Worm (Caenorhabditis elegans) whole organism, L1 larva: Measurements from ENCODE around the gene F01E11.3.

Experiments used
- C34B4.2 ChIP-seq: sonication (generic microtip); optimal IDR thresholded peaks from 2 replicates; lab custom pipeline; 2017; ENCODE audit warnings: mild to moderate bottlenecking, missing genetic modification characterization, missing compliant biosample characterization
- Y116A8C.19 ChIP-seq: sonication (generic microtip); optimal IDR thresholded peaks from 2 replicates; lab custom pipeline; 2016; ENCODE audit warnings: missing compliant biosample characterization, missing genetic modification characterization, borderline replicate concordance
- alr-1 ChIP-seq: fragments of 200-800 bp; sonication (Bioruptor generic); optimal IDR thresholded peaks from 2 replicates; lab custom pipeline; 2018; ENCODE audit warnings: borderline replicate concordance, mild to moderate bottlenecking, missing genetic modification characterization, missing compliant biosample characterization
- ama-1 ChIP-seq: fragments of 150-350 bp; optimal IDR thresholded peaks from 2 replicates; lab custom pipeline; 2014
- blmp-1 ChIP-seq: fragments of 150-350 bp; optimal IDR thresholded peaks from 2 replicates; lab custom pipeline; 2014; ENCODE audit warnings: missing biosample characterization, missing genetic modification characterization
- ceh-82 ChIP-seq, 3 experiments: fragments of 150-350 bp in 1 of 3; sonication (generic microtip) in 2 of 3; optimal IDR thresholded peaks; 2 replicates each; lab custom pipeline; 2014 to 2017; ENCODE audit warnings: missing biosample characterization in 3 of 3, missing genetic modification characterization in 3 of 3
- ceh-90 ChIP-seq: sonication (generic microtip); optimal IDR thresholded peaks from 2 replicates; lab custom pipeline; 2016; ENCODE audit warnings: missing genetic modification characterization, missing compliant biosample characterization
- dpl-1 ChIP-seq, 3 experiments: fragments of 150-350 bp in 2 of 3; sonication (generic microtip) in 1 of 3; optimal IDR thresholded peaks; 2 replicates each; lab custom pipeline; 2014 to 2017; ENCODE audit warnings: missing biosample characterization in 3 of 3, missing genetic modification characterization in 3 of 3, missing genetic modification reagents in 3 of 3
- elt-2 ChIP-seq: sonication (generic microtip); optimal IDR thresholded peaks from 2 replicates; lab custom pipeline; 2016; ENCODE audit warnings: missing genetic modification characterization, mild to moderate bottlenecking, inconsistent platforms, missing compliant biosample characterization, missing genetic modification reagents
- ets-5 ChIP-seq: fragments of 200-800 bp; sonication (Bioruptor generic); IDR thresholded peaks from 2 replicates; pipeline ENCODE4 v1.3.6; 2022; ENCODE audit warnings: missing genetic modification characterization, missing compliant biosample characterization
- fos-1 ChIP-seq: fragments of 150-350 bp; optimal IDR thresholded peaks from 2 replicates; lab custom pipeline; 2014; ENCODE audit warnings: missing biosample characterization, missing genetic modification characterization
- hlh-4 ChIP-seq: sonication (generic microtip); optimal IDR thresholded peaks from 2 replicates; lab custom pipeline; 2016; ENCODE audit warnings: mild to moderate bottlenecking, missing genetic modification characterization, missing compliant biosample characterization
- irx-1 ChIP-seq: sonication (generic microtip); optimal IDR thresholded peaks from 2 replicates; lab custom pipeline; 2016; ENCODE audit warnings: missing genetic modification characterization, missing compliant biosample characterization
- jun-1 ChIP-seq: fragments of 150-350 bp; optimal IDR thresholded peaks from 2 replicates; lab custom pipeline; 2014; ENCODE audit warnings: missing biosample characterization, missing genetic modification reagents, missing genetic modification characterization
- lin-13 ChIP-seq: fragments of 150-350 bp; optimal IDR thresholded peaks from 2 replicates; lab custom pipeline; 2014; ENCODE audit warnings: missing biosample characterization, missing genetic modification reagents, missing genetic modification characterization
- lin-14 ChIP-seq: fragments of 200-800 bp; sonication (Bioruptor generic); optimal IDR thresholded peaks from 2 replicates; lab custom pipeline; 2018; ENCODE audit warnings: mild to moderate bottlenecking, missing genetic modification characterization, moderate library complexity, missing compliant biosample characterization
- lin-35 ChIP-seq, 2 experiments: fragments of 150-350 bp; optimal IDR thresholded peaks; 2 replicates each; lab custom pipeline; 2014; ENCODE audit warnings: missing biosample characterization in 2 of 2, missing genetic modification characterization in 2 of 2, missing genetic modification reagents in 2 of 2
- lir-3 ChIP-seq: sonication (generic microtip); optimal IDR thresholded peaks from 2 replicates; lab custom pipeline; 2016; ENCODE audit warnings: mild to moderate bottlenecking, missing genetic modification characterization, moderate library complexity, missing compliant biosample characterization; ENCODE audit not compliant: poor library complexity
- mdl-1 ChIP-seq, 2 experiments: fragments of 150-350 bp; optimal IDR thresholded peaks; 2 replicates each; lab custom pipeline; 2014 to 2017; ENCODE audit warnings: missing biosample characterization in 2 of 2, missing genetic modification characterization in 2 of 2, inconsistent platforms in 1 of 2
- mep-1 ChIP-seq: fragments of 150-350 bp; optimal IDR thresholded peaks from 2 replicates; lab custom pipeline; 2014; ENCODE audit warnings: missing biosample characterization, missing genetic modification characterization
- nhr-19 ChIP-seq: fragments of 200-800 bp; sonication (Bioruptor generic); conservative IDR thresholded peaks from 2 replicates; pipeline ENCODE4 v1.3.6; 2022; ENCODE audit warnings: missing genetic modification characterization, missing compliant biosample characterization
- nhr-20 ChIP-seq: sonication (generic microtip); optimal IDR thresholded peaks from 2 replicates; lab custom pipeline; 2016; ENCODE audit warnings: mild to moderate bottlenecking, missing genetic modification characterization, missing compliant biosample characterization
- nhr-28 ChIP-seq: fragments of 150-350 bp; optimal IDR thresholded peaks from 2 replicates; lab custom pipeline; 2014; ENCODE audit warnings: missing biosample characterization, missing genetic modification characterization
- nhr-76 ChIP-seq: sonication (generic microtip); optimal IDR thresholded peaks from 2 replicates; lab custom pipeline; 2017; ENCODE audit warnings: missing biosample characterization, missing genetic modification characterization
- pqm-1 ChIP-seq: sonication (generic microtip); optimal IDR thresholded peaks from 3 replicates; lab custom pipeline; 2017; ENCODE audit warnings: missing biosample characterization, missing genetic modification characterization
- rnt-1 ChIP-seq: sonication (generic microtip); optimal IDR thresholded peaks from 2 replicates; lab custom pipeline; 2016; ENCODE audit warnings: mild to moderate bottlenecking, missing genetic modification characterization, moderate library complexity, missing compliant biosample characterization
- skn-1 ChIP-seq: fragments of 150-350 bp; optimal IDR thresholded peaks from 2 replicates; lab custom pipeline; 2014; ENCODE audit warnings: missing biosample characterization, missing genetic modification characterization
- snu-23 ChIP-seq: sonication (generic microtip); optimal IDR thresholded peaks from 2 replicates; lab custom pipeline; 2016; ENCODE audit warnings: missing genetic modification characterization, missing compliant biosample characterization
- sox-4 ChIP-seq: sonication (generic microtip); optimal IDR thresholded peaks from 2 replicates; lab custom pipeline; 2016; ENCODE audit warnings: missing genetic modification characterization, missing compliant biosample characterization
- sptf-1 ChIP-seq: fragments of 150-350 bp; optimal IDR thresholded peaks from 2 replicates; lab custom pipeline; 2014; ENCODE audit warnings: missing biosample characterization, missing genetic modification characterization
- swsn-7 ChIP-seq: sonication (generic microtip); optimal IDR thresholded peaks from 2 replicates; lab custom pipeline; 2016; ENCODE audit warnings: missing genetic modification characterization, missing compliant biosample characterization
- tlp-1 ChIP-seq: fragments of 150-350 bp; optimal IDR thresholded peaks from 2 replicates; lab custom pipeline; 2014; ENCODE audit warnings: missing biosample characterization, missing genetic modification characterization
- unc-86 ChIP-seq: sonication (generic microtip); optimal IDR thresholded peaks from 2 replicates; lab custom pipeline; 2016; ENCODE audit warnings: missing genetic modification characterization, missing compliant biosample characterization
- vab-15 ChIP-seq: sonication (generic microtip); optimal IDR thresholded peaks from 2 replicates; lab custom pipeline; 2017; ENCODE audit warnings: missing genotype, mild to moderate bottlenecking, missing genetic modification characterization, missing compliant biosample characterization
- zip-4 ChIP-seq: fragments of 200-800 bp; sonication (Bioruptor generic); optimal IDR thresholded peaks from 2 replicates; lab custom pipeline; 2018; ENCODE audit warnings: mild to moderate bottlenecking, missing genetic modification characterization, moderate library complexity, missing compliant biosample characterization
- ztf-11 ChIP-seq, 2 experiments: sonication (generic microtip); optimal IDR thresholded peaks; 2 replicates each; lab custom pipeline; 2016 to 2017; ENCODE audit warnings: missing genetic modification characterization in 2 of 2, missing biosample characterization in 1 of 2, missing compliant biosample characterization in 1 of 2
- ztf-4 ChIP-seq: fragments of 150-350 bp; optimal IDR thresholded peaks from 2 replicates; lab custom pipeline; 2014; ENCODE audit warnings: missing biosample characterization, missing genetic modification characterization

F01E11.3 gene

ce11 chrX:6967057-6967456, at the start of gene F01E11.3:
Gene F01E11.3, plus strand, starts transcription at chrX:6967357.
- TF ChIP-seq skn-1 (tag; lab: Kevin White, UChicago) = no peak
- no peak for TF ChIP-seq sox-4 (tag; lab: Kevin White, UChicago)
- TF ChIP-seq irx-1 (tag; lab: Kevin White, UChicago) = no peak
- no peak for TF ChIP-seq mep-1 (tag; lab: Kevin White, UChicago)
- TF ChIP-seq nhr-19 (GFP tag; lab: Robert Waterston, UW) = no peak
- no peak for TF ChIP-seq lin-13 (GFP tag; lab: Kevin White, UChicago)
- no peak for TF ChIP-seq hlh-4 (tag; lab: Kevin White, UChicago)
- TF ChIP-seq pqm-1 (tag; lab: Kevin White, UChicago) = no peak
- TF ChIP-seq swsn-7 (tag; lab: Kevin White, UChicago) = no peak
- no peak for TF ChIP-seq blmp-1 (tag; lab: Kevin White, UChicago)
- TF ChIP-seq tlp-1 (tag; lab: Kevin White, UChicago) = no peak
- TF ChIP-seq C34B4.2 (tag; lab: Kevin White, UChicago) = no peak
- no peak for TF ChIP-seq dpl-1 (GFP tag; optimal IDR thresholded peaks at IDR 0.05; lab: Kevin White, UChicago)
- TF ChIP-seq ama-1 (lab: Kevin White, UChicago) = no peak
- TF ChIP-seq nhr-28 (tag; lab: Kevin White, UChicago) = no peak

ce11 chrX:6920132-6920531, 47.0 kb upstream of the F01E11.3 start:
- TF ChIP-seq ceh-90 (tag; lab: Kevin White, UChicago) = no peak
- peak; percentile 63 for TF ChIP-seq elt-2 (tag; lab: Kevin White, UChicago)
- TF ChIP-seq, all 84 proteins: peak for 1

- TF ChIP-seq elt-2 (tag; lab: Kevin White, UChicago) (peak; percentile 81), rnt-1 (no peak), lin-14 (GFP tag; lab: Kevin White, UChicago) (peak; percentile 33), jun-1 (peak; percentile 20), alr-1 (tag; lab: Kevin White, UChicago) (no peak), nhr-28 (tag; lab: Kevin White, UChicago) (no peak), blmp-1 (tag; lab: Kevin White, UChicago) (no peak), ztf-11 (tag; optimal IDR thresholded peaks at IDR 0.05; lab: Kevin White, UChicago) (no peak), lin-35 (GFP tag; optimal IDR thresholded peaks at IDR 0.05; lab: Kevin White, UChicago) (peak in 1 of 2 experiments; percentile 14), nhr-76 (no peak), vab-15 (no peak), mdl-1 (tag; optimal IDR thresholded peaks at IDR 0.05; lab: Kevin White, UChicago) (no peak), ceh-82 (tag; optimal IDR thresholded peaks at IDR 0.05; lab: Kevin White, UChicago) (no peak), snu-23 (GFP tag; lab: Kevin White, UChicago) (no peak), fos-1 (tag; lab: Kevin White, UChicago) (no peak), irx-1 (tag; lab: Kevin White, UChicago) (no peak)
These were observed 42.7 kb upstream of the F01E11.3 start, which contains the start of gene otpl-3 for ce11 chrX:6924461-6924860. Gene otpl-3, minus strand, starts transcription at chrX:6924764.

- TF ChIP-seq sptf-1 (tag; lab: Kevin White, UChicago) = no peak
- TF ChIP-seq ztf-4 = no peak
- TF ChIP-seq lir-3 = no peak
- TF ChIP-seq Y116A8C.19 (tag; lab: Kevin White, UChicago) = no peak
- TF ChIP-seq tlp-1 (tag; lab: Kevin White, UChicago) = no peak
- TF ChIP-seq zip-4 (GFP tag; lab: Kevin White, UChicago) = no peak
- peak; percentile 2 for TF ChIP-seq lin-14 (GFP tag; lab: Kevin White, UChicago)
- peak; percentile 68 for TF ChIP-seq elt-2 (tag; lab: Kevin White, UChicago)
- no peak for TF ChIP-seq ets-5 (GFP tag; lab: Robert Waterston, UW)
- TF ChIP-seq rnt-1 = no peak
- TF ChIP-seq nhr-20 (tag; lab: Kevin White, UChicago) = no peak
- no peak for TF ChIP-seq unc-86 (tag; lab: Kevin White, UChicago)
- TF ChIP-seq, all 84 proteins: peak for 2
These were observed 40.2 kb upstream of the F01E11.3 start for ce11 chrX:6926952-6927351.
